Worm (Caenorhabditis elegans) whole organism, young adult: ENCODE results near the gene dpm-1.

Experiments used
- B0336.3 ChIP-seq: fragments of 200-800 bp; sonication (Bioruptor generic); IDR thresholded peaks from 2 replicates; pipeline ENCODE4 v1.3.6; 2022; ENCODE audit warnings: missing genetic modification characterization, missing compliant biosample characterization
- Y53G8AR.9 ChIP-seq: fragments of 200-800 bp; sonication (Bioruptor generic); conservative IDR thresholded peaks from 2 replicates; pipeline ENCODE4 v1.3.6; 2022; ENCODE audit warnings: missing genetic modification reagents, missing genetic modification characterization, missing compliant biosample characterization
- ceh-91 ChIP-seq: fragments of 200-800 bp; sonication (Bioruptor generic); IDR thresholded peaks from 2 replicates; pipeline ENCODE4 v1.3.6; 2022; ENCODE audit warnings: missing genetic modification reagents, missing genetic modification characterization, missing compliant biosample characterization
- nhr-27 ChIP-seq: fragments of 200-800 bp; sonication (Bioruptor generic); optimal IDR thresholded peaks from 2 replicates; lab custom pipeline; 2018; ENCODE audit warnings: mild to moderate bottlenecking, missing genetic modification characterization, moderate library complexity, missing compliant biosample characterization
- zfh-2 ChIP-seq: fragments of 200-800 bp; sonication (Bioruptor generic); conservative IDR thresholded peaks from 2 replicates; pipeline ENCODE4 v1.3.6; 2022; ENCODE audit warnings: missing genetic modification reagents, missing genetic modification characterization, missing compliant biosample characterization

DNA sequence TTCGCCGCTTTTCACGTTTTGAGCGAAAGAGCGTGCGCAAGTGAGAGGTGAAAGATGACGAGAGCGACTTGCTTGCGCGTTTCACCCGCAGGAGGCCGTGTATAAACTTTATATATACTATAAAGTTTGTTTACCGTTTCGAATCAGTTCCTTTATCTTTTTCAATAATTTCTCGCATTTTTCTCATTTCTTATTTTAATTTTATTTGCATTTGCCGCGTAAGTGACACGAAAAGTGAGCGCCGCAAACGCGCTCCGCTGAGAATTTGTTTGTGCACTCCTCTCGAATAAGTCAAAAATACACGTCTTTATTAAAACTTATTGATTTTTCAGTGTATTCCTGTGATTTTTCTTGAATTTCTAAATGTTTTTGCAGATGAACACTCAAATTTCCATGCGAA is 1.9 kb upstream of the dpm-1 start, which contains the start of gene mrpl-55:
- TF ChIP-seq ceh-91 (GFP tag; lab: Robert Waterston, UW), result no peak
- no peak for TF ChIP-seq Y53G8AR.9 (GFP tag; lab: Robert Waterston, UW)
- TF ChIP-seq zfh-2 (GFP tag; lab: Robert Waterston, UW), result no peak
- no peak for TF ChIP-seq nhr-27 (tag; lab: Kevin White, UChicago)
- peak; percentile 40; the same call in 1 of the 2 replicates for TF ChIP-seq B0336.3 (GFP tag; lab: Robert Waterston, UW)
